Worm (Caenorhabditis elegans): Measurements from ENCODE around the gene dhhc-4.

dhhc-4 gene

ce11 chrIII:9825073-9825828 lies 42.3 kb downstream of the dhhc-4 start, which contains the start of gene ZK632.9 (continued):
- no peak for TF ChIP-seq arid-1 (GFP tag; conservative IDR thresholded peaks at IDR 0.05)
- no peak for TF ChIP-seq D1046.2 (GFP tag; IDR thresholded peaks at IDR 0.05)
- no peak for TF ChIP-seq T20F7.1 (GFP tag; optimal IDR thresholded peaks at IDR 0.05)
- 0 out of 2 replicates have a peak, but pooled peaks have one; percentile 16 for TF ChIP-seq set-16 (GFP tag; IDR thresholded peaks at IDR 0.05)

ce11 chrIII:9824330-9824934 lies 43.2 kb downstream of the dhhc-4 start, which contains the start of gene lin-52:
Gene lin-52 (minus strand): TSS chrIII:9824750.
- TF ChIP-seq pha-4 (GFP tag; IDR thresholded peaks at IDR 0.05) (no peak; the same call in 1 of the 2 replicates), pha-4 (tag; optimal IDR thresholded peaks at IDR 0.05) (no peak), ZK337.2 (GFP tag; IDR thresholded peaks at IDR 0.05) (no peak), mdt-29 (GFP tag; IDR thresholded peaks at IDR 0.05) (no peak; the same call in 1 of the 2 replicates), cey-2 (tag; optimal IDR thresholded peaks at IDR 0.05; ENCODE audit: borderline replicate concordance, insufficient read depth) (no peak), unc-62 (GFP tag; optimal IDR thresholded peaks at IDR 0.05 in 1 of 2) (peak in 1 of 2 experiments; percentile 22), unc-62 (tag; optimal IDR thresholded peaks at IDR 0.05) (no peak), nhr-237 (tag; optimal IDR thresholded peaks at IDR 0.05) (no peak), F44E2.7 (GFP tag; IDR thresholded peaks at IDR 0.05) (no peak), Y105C5A.15 (GFP tag; IDR thresholded peaks at IDR 0.05) (no peak), nhr-6 (tag; optimal IDR thresholded peaks at IDR 0.05) (no peak), sdz-12 (GFP tag; optimal IDR thresholded peaks at IDR 0.05) (no peak), lim-7 (GFP tag; IDR thresholded peaks at IDR 0.05) (no peak), ceh-44 (GFP tag; IDR thresholded peaks at IDR 0.05) (no peak), rbr-2 (tag; optimal IDR thresholded peaks at IDR 0.05) (no peak), nhr-48 (tag; optimal IDR thresholded peaks at IDR 0.05) (no peak), gei-8 (GFP tag; optimal IDR thresholded peaks at IDR 0.05) (no peak), daf-12 (tag; optimal IDR thresholded peaks at IDR 0.05) (no peak), F26F4.8 (GFP tag; conservative IDR thresholded peaks at IDR 0.05) (no peak), nhr-25 (tag; optimal IDR thresholded peaks at IDR 0.05; ENCODE audit: borderline replicate concordance, insufficient read depth) (no peak), lsy-2 (tag; optimal IDR thresholded peaks at IDR 0.05) (peak in 1 of 2 experiments; percentile 12), egl-27 (tag; optimal IDR thresholded peaks at IDR 0.05) (no peak), F37D6.2 (tag; optimal IDR thresholded peaks at IDR 0.05) (no peak), tra-1 (GFP tag; IDR thresholded peaks at IDR 0.05) (no peak), Y48G9A.11 (GFP tag; IDR thresholded peaks at IDR 0.05) (no peak), mes-2 (tag; optimal IDR thresholded peaks at IDR 0.05; ENCODE audit: poor library complexity, severe bottlenecking) (peak; percentile 21), unc-130 (GFP tag; optimal IDR thresholded peaks at IDR 0.05) (no peak), ztf-7 (tag; optimal IDR thresholded peaks at IDR 0.05) (no peak), ctbp-1 (GFP tag; IDR thresholded peaks at IDR 0.05) (0 out of 2 replicates have a peak, but pooled peaks have one; percentile 17), lin-15B (tag; optimal IDR thresholded peaks at IDR 0.05) (no peak), nhr-77 (tag; optimal IDR thresholded peaks at IDR 0.05) (no peak), ceh-82 (tag; optimal IDR thresholded peaks at IDR 0.05) (no peak), hlh-11 (tag; optimal IDR thresholded peaks at IDR 0.05) (no peak), snpc-1.2 (GFP tag; IDR thresholded peaks at IDR 0.05) (no peak), ceh-62 (tag; optimal IDR thresholded peaks at IDR 0.05) (no peak), Y5F2A.4 (GFP tag; optimal IDR thresholded peaks at IDR 0.05) (no peak), mxl-3 (GFP tag; optimal IDR thresholded peaks at IDR 0.05) (no peak), hif-1 (tag; optimal IDR thresholded peaks at IDR 0.05) (no peak), dve-1 (tag; optimal IDR thresholded peaks at IDR 0.05; ENCODE audit: insufficient read depth) (peak; percentile 22), unc-39 (tag; optimal IDR thresholded peaks at IDR 0.05) (no peak), D1046.2 (GFP tag; IDR thresholded peaks at IDR 0.05) (no peak), zip-2 (tag; optimal IDR thresholded peaks at IDR 0.05) (no peak), T20F7.1 (GFP tag; optimal IDR thresholded peaks at IDR 0.05) (peak; percentile 50), zip-11 (GFP tag; IDR thresholded peaks at IDR 0.05) (no peak), ceh-28 (tag; optimal IDR thresholded peaks at IDR 0.05) (no peak)
